Fruit fly (Drosophila melanogaster) whole organism, embryonic: ENCODE measurements around the gene Tengl3.

ENCODE experiments used
- CG11695 ChIP-seq: fragments of 200-800 bp; sonication (Bioruptor generic); IDR thresholded peaks from 3 replicates; pipeline ENCODE4 v1.3.6; 2022; ENCODE audit warnings: missing biosample characterization, missing genetic modification characterization
- CG15479 ChIP-seq: fragments of 200-800 bp; sonication (Bioruptor generic); optimal IDR thresholded peaks from 3 replicates; lab custom pipeline; 2019; ENCODE audit warnings: missing biosample characterization, mild to moderate bottlenecking, missing genetic modification characterization, moderate library complexity
- CG1603 ChIP-seq: fragments of 200-800 bp; sonication (Bioruptor generic); optimal IDR thresholded peaks from 2 replicates; lab custom pipeline; 2019; ENCODE audit warnings: missing biosample characterization, mild to moderate bottlenecking, missing genetic modification characterization, moderate library complexity
- CG16863 ChIP-seq: fragments of 200-800 bp; sonication (Bioruptor generic); optimal IDR thresholded peaks from 3 replicates; lab custom pipeline; 2016; ENCODE audit warnings: missing biosample characterization, missing genetic modification characterization
- CG17829 ChIP-seq: fragments of 200-800 bp; optimal IDR thresholded peaks from 2 replicates; lab custom pipeline; 2019; ENCODE audit warnings: missing biosample characterization, mild to moderate bottlenecking, missing genetic modification characterization, moderate library complexity
- CG18599 ChIP-seq: fragments of 200-800 bp; sonication (Bioruptor generic); optimal IDR thresholded peaks from 3 replicates; lab custom pipeline; 2017; ENCODE audit warnings: missing biosample characterization, missing genetic modification characterization, mild to moderate bottlenecking, moderate library complexity, missing genetic modification reagents
- CG30020 ChIP-seq: fragments of 200-800 bp; optimal IDR thresholded peaks from 2 replicates; lab custom pipeline; 2019; ENCODE audit warnings: missing biosample characterization, mild to moderate bottlenecking, missing genetic modification characterization, moderate library complexity
- CG34376 ChIP-seq: fragments of 200-800 bp; sonication (Bioruptor generic); optimal IDR thresholded peaks from 2 replicates; lab custom pipeline; 2018; ENCODE audit warnings: missing biosample characterization, mild to moderate bottlenecking, missing genetic modification characterization
- CG34422 ChIP-seq: fragments of 200-800 bp; sonication (Bioruptor generic); IDR thresholded peaks from 3 replicates; pipeline ENCODE4 v1.3.6; 2022; ENCODE audit warnings: missing biosample characterization, missing genetic modification characterization
- CG4424 ChIP-seq: fragments of 200-800 bp; sonication (Bioruptor generic); optimal IDR thresholded peaks from 3 replicates; lab custom pipeline; 2016; ENCODE audit warnings: missing biosample characterization, missing genetic modification characterization
- CG6175 ChIP-seq: fragments of 200-800 bp; sonication (Bioruptor generic); IDR thresholded peaks from 3 replicates; pipeline ENCODE4 v1.3.6; 2022; ENCODE audit warnings: missing biosample characterization, missing genetic modification characterization
- CG8281 ChIP-seq: fragments of 200-800 bp; sonication (Bioruptor generic); optimal IDR thresholded peaks from 2 replicates; lab custom pipeline; 2018; ENCODE audit warnings: missing biosample characterization, mild to moderate bottlenecking, missing genetic modification characterization, moderate library complexity
- CG9215 ChIP-seq: fragments of 200-800 bp; sonication (Bioruptor generic); IDR thresholded peaks from 2 replicates; pipeline ENCODE4 v1.3.6; 2022; ENCODE audit warnings: missing biosample characterization, missing genetic modification characterization
- CG9797 ChIP-seq: fragments of 200-800 bp; sonication (Bioruptor generic); optimal IDR thresholded peaks from 3 replicates; lab custom pipeline; 2018; ENCODE audit warnings: missing biosample characterization, mild to moderate bottlenecking, missing genetic modification characterization
- CG9817 ChIP-seq: fragments of 200-800 bp; sonication (Bioruptor generic); optimal IDR thresholded peaks from 2 replicates; lab custom pipeline; 2018; ENCODE audit warnings: missing biosample characterization, mild to moderate bottlenecking, missing genetic modification characterization, moderate library complexity
- CTCF ChIP-seq: fragments of 200-800 bp; sonication (Bioruptor generic); optimal IDR thresholded peaks from 2 replicates; lab custom pipeline; 2017; ENCODE audit warnings: missing biosample characterization, mild to moderate bottlenecking, missing genetic modification characterization, moderate library complexity
- CkIIα-i1 ChIP-seq: fragments of 200-800 bp; sonication (Bioruptor generic); IDR thresholded peaks from 2 replicates; pipeline ENCODE4 v1.3.6; 2022; ENCODE audit warnings: missing biosample characterization, missing genetic modification characterization
- Dad ChIP-seq: fragments of 200-800 bp; sonication (Bioruptor generic); optimal IDR thresholded peaks from 3 replicates; lab custom pipeline; 2016; ENCODE audit warnings: missing biosample characterization, missing genetic modification characterization
- Doc3 ChIP-seq: fragments of 200-800 bp; sonication (Bioruptor generic); IDR thresholded peaks from 3 replicates; pipeline ENCODE4 v1.3.6; 2022; ENCODE audit warnings: missing biosample characterization, missing genetic modification characterization; ENCODE audit not compliant: partially characterized antibody
- ERR ChIP-seq: fragments of 200-800 bp; sonication (Bioruptor generic); optimal IDR thresholded peaks from 2 replicates; lab custom pipeline; 2016; ENCODE audit warnings: missing biosample characterization, missing genetic modification characterization
- Gug ChIP-seq: fragments of 200-800 bp; sonication (Bioruptor generic); IDR thresholded peaks from 4 replicates; pipeline ENCODE4 v1.3.6; 2022; ENCODE audit warnings: missing biosample characterization, missing genetic modification characterization
- H15 ChIP-seq: fragments of 200-800 bp; sonication (Bioruptor generic); IDR thresholded peaks from 3 replicates; pipeline ENCODE4 v1.3.6; 2022; ENCODE audit warnings: missing biosample characterization, missing genetic modification characterization
- Hr3 ChIP-seq: fragments of 200-800 bp; sonication (Bioruptor generic); optimal IDR thresholded peaks from 3 replicates; lab custom pipeline; 2016; ENCODE audit warnings: missing biosample characterization, missing genetic modification characterization
- Lhr ChIP-seq: fragments of 200-800 bp; sonication (Bioruptor generic); optimal IDR thresholded peaks from 3 replicates; lab custom pipeline; 2017; ENCODE audit warnings: mild to moderate bottlenecking, missing biosample characterization, missing genetic modification reagents, missing genetic modification characterization
- MESR4 ChIP-seq: fragments of 200-800 bp; sonication (Bioruptor generic); optimal IDR thresholded peaks from 2 replicates; lab custom pipeline; 2018; ENCODE audit warnings: missing biosample characterization, mild to moderate bottlenecking, missing genetic modification characterization, moderate library complexity
- Myb ChIP-seq: fragments of 200-800 bp; sonication (Bioruptor generic); optimal IDR thresholded peaks from 2 replicates; lab custom pipeline; 2016; ENCODE audit warnings: missing biosample characterization, missing genetic modification characterization
- Nf-YB ChIP-seq: fragments of 200-800 bp; sonication (Bioruptor generic); optimal IDR thresholded peaks from 3 replicates; lab custom pipeline; 2019; ENCODE audit warnings: missing biosample characterization, mild to moderate bottlenecking, missing genetic modification characterization, moderate library complexity
- NfI ChIP-seq: fragments of 200-800 bp; sonication (Bioruptor generic); optimal IDR thresholded peaks from 3 replicates; lab custom pipeline; 2018; ENCODE audit warnings: missing biosample characterization, mild to moderate bottlenecking, missing genetic modification characterization, moderate library complexity
- Sin3A ChIP-seq: fragments of >200 bp; optimal IDR thresholded peaks from 2 replicates; lab custom pipeline; 2018
- Sry-δ ChIP-seq: fragments of 200-800 bp; sonication (Bioruptor generic); optimal IDR thresholded peaks from 2 replicates; lab custom pipeline; 2016; ENCODE audit warnings: missing biosample characterization, missing genetic modification characterization
- Trl ChIP-seq, 3 experiments: fragments of >200 bp in 2 of 3; fragments of 200-800 bp in 1 of 3; sonication (Bioruptor generic) in 1 of 3; optimal IDR thresholded peaks; 2 replicates in 1 of 3; 3 replicates in 2 of 3; lab custom pipeline; 2016 to 2017; ENCODE audit warnings: missing biosample characterization in 1 of 3, missing genetic modification characterization in 1 of 3
- Vsx1 ChIP-seq: fragments of 200-800 bp; sonication (Bioruptor generic); optimal IDR thresholded peaks from 2 replicates; lab custom pipeline; 2017; ENCODE audit warnings: missing biosample characterization, mild to moderate bottlenecking, missing genetic modification characterization, missing genetic modification reagents
- ac ChIP-seq: fragments of 200-800 bp; sonication (Bioruptor generic); optimal IDR thresholded peaks from 3 replicates; lab custom pipeline; 2017; ENCODE audit warnings: missing biosample characterization, mild to moderate bottlenecking, missing genetic modification characterization
- aop ChIP-seq: fragments of 200-800 bp; sonication (Bioruptor generic); IDR thresholded peaks from 2 replicates; pipeline ENCODE4 v1.3.6; 2022; ENCODE audit warnings: missing biosample characterization, missing genetic modification characterization
- ara ChIP-seq: fragments of 200-800 bp; sonication (Bioruptor generic); IDR thresholded peaks from 2 replicates; pipeline ENCODE4 v1.3.6; 2022; ENCODE audit warnings: missing biosample characterization, missing genetic modification characterization
- btn ChIP-seq: fragments of 200-800 bp; sonication (Bioruptor generic); optimal IDR thresholded peaks from 2 replicates; lab custom pipeline; 2016; ENCODE audit warnings: missing biosample characterization, missing genetic modification characterization
- chinmo ChIP-seq: fragments of 200-800 bp; sonication (Bioruptor generic); IDR thresholded peaks from 4 replicates; pipeline ENCODE4 v1.3.6; 2022; ENCODE audit warnings: missing biosample characterization, missing genetic modification characterization; ENCODE audit not compliant: partially characterized antibody
- dan ChIP-seq: fragments of 200-800 bp; sonication (Bioruptor generic); IDR thresholded peaks from 2 replicates; pipeline ENCODE4 v1.3.6; 2022; ENCODE audit warnings: missing biosample characterization, missing genetic modification characterization
- dimm ChIP-seq: fragments of 200-800 bp; sonication (Bioruptor generic); IDR thresholded peaks from 2 replicates; pipeline ENCODE4 v1.3.6; 2022; ENCODE audit warnings: missing biosample characterization, missing genetic modification characterization
- dpn ChIP-seq, 2 experiments: fragments of 200-800 bp; sonication (Bioruptor generic); optimal IDR thresholded peaks; 3 replicates each; lab custom pipeline; 2016; ENCODE audit warnings: missing biosample characterization in 2 of 2, missing genetic modification characterization in 2 of 2
- hth ChIP-seq: fragments of >200 bp; optimal IDR thresholded peaks from 2 replicates; lab custom pipeline; 2017; ENCODE audit warnings: inconsistent platforms
- inv ChIP-seq: fragments of 200-800 bp; sonication (Bioruptor generic); IDR thresholded peaks from 2 replicates; pipeline ENCODE4 v1.3.6; 2022; ENCODE audit warnings: missing biosample characterization, missing genetic modification characterization; ENCODE audit not compliant: partially characterized antibody
- jing ChIP-seq: fragments of 200-800 bp; sonication (Bioruptor generic); optimal IDR thresholded peaks from 2 replicates; lab custom pipeline; 2018; ENCODE audit warnings: missing biosample characterization, mild to moderate bottlenecking, missing genetic modification characterization
- mirr ChIP-seq: fragments of 200-800 bp; sonication (Bioruptor generic); optimal IDR thresholded peaks from 3 replicates; lab custom pipeline; 2018; ENCODE audit warnings: missing biosample characterization, mild to moderate bottlenecking, missing genetic modification characterization
- phol ChIP-seq: fragments of 200-800 bp; sonication (Bioruptor generic); optimal IDR thresholded peaks from 3 replicates; lab custom pipeline; 2018; ENCODE audit warnings: missing biosample characterization, mild to moderate bottlenecking, missing genetic modification characterization, moderate library complexity
- pzg ChIP-seq: fragments of 200-800 bp; sonication (Bioruptor generic); optimal IDR thresholded peaks from 3 replicates; lab custom pipeline; 2018; ENCODE audit warnings: missing biosample characterization, mild to moderate bottlenecking, missing genetic modification characterization, moderate library complexity
- repo ChIP-seq: fragments of 200-800 bp; sonication (Bioruptor generic); optimal IDR thresholded peaks from 2 replicates; lab custom pipeline; 2016; ENCODE audit warnings: missing biosample characterization, missing genetic modification characterization
- ro ChIP-seq: fragments of 200-800 bp; sonication (Bioruptor generic); IDR thresholded peaks from 2 replicates; pipeline ENCODE4 v1.3.6; 2022; ENCODE audit warnings: missing biosample characterization, missing genetic modification characterization
- sd ChIP-seq: fragments of 200-800 bp; sonication (Bioruptor generic); optimal IDR thresholded peaks from 3 replicates; lab custom pipeline; 2018; ENCODE audit warnings: missing biosample characterization, mild to moderate bottlenecking, missing genetic modification characterization, moderate library complexity
- shn ChIP-seq: fragments of 200-800 bp; sonication (Bioruptor generic); optimal IDR thresholded peaks from 3 replicates; lab custom pipeline; 2016; ENCODE audit warnings: missing biosample characterization, missing genetic modification characterization
- trem ChIP-seq: fragments of 200-800 bp; optimal IDR thresholded peaks from 3 replicates; lab custom pipeline; 2019; ENCODE audit warnings: missing biosample characterization, mild to moderate bottlenecking, missing genetic modification characterization, moderate library complexity
- tx ChIP-seq: fragments of 200-800 bp; sonication (Bioruptor generic); optimal IDR thresholded peaks from 2 replicates; lab custom pipeline; 2016; ENCODE audit warnings: missing biosample characterization, missing genetic modification characterization

The Tengl3 gene

dm6 chr2L:2193357-2193780 lies 44.7 kb downstream of the Tengl3 start (continued):
- TF ChIP-seq CG1603 (tag; lab: Kevin White, UChicago) (peak; percentile 65), CG4424 (GFP tag; lab: Kevin White, UChicago) (no peak), Hr3 (GFP tag; lab: Kevin White, UChicago) (no peak), CG30020 (tag; lab: Kevin White, UChicago) (no peak), dimm (no peak), CkIIα-i1 (no peak), dpn (GFP tag; optimal IDR thresholded peaks at IDR 0.05; lab: Kevin White, UChicago) (peak in 1 of 2 experiments; percentile 52), CG18599 (GFP tag; lab: Kevin White, UChicago) (peak; percentile 53), Doc3 (no peak), Nf-YB (GFP tag; lab: Kevin White, UChicago) (peak; percentile 73), Lhr (peak; percentile 100), Dad (peak; percentile 47), Vsx1 (GFP tag; lab: Kevin White, UChicago) (peak; percentile 67), jing (no peak), chinmo (no peak), dan (GFP tag; lab: Robert Waterston, UW) (no peak), phol (tag; lab: Kevin White, UChicago) (no peak), CG8281 (tag; lab: Kevin White, UChicago) (peak; percentile 12), H15 (GFP tag; lab: Robert Waterston, UW) (no peak), Trl (optimal IDR thresholded peaks at IDR 0.05; lab: Kevin White, UChicago) (no peak), Trl (GFP tag; optimal IDR thresholded peaks at IDR 0.05; lab: Kevin White, UChicago) (no peak), pzg (peak; percentile 79), shn (peak; percentile 24), Gug (GFP tag; lab: Robert Waterston, UW) (no peak), Sry-δ (GFP tag; lab: Kevin White, UChicago) (peak; percentile 57), CG15479 (GFP tag; lab: Kevin White, UChicago) (no peak), ERR (peak; percentile 60), NfI (GFP tag; lab: Kevin White, UChicago) (peak; percentile 44), Sin3A (lab: Kevin White, UChicago) (peak; percentile 3), CG16863 (GFP tag; lab: Kevin White, UChicago) (no peak), mirr (GFP tag; lab: Kevin White, UChicago) (peak; percentile 79), CG34422 (GFP tag; lab: Robert Waterston, UW) (no peak), ro (GFP tag; lab: Robert Waterston, UW) (no peak), aop (no peak), CG11695 (GFP tag; lab: Robert Waterston, UW) (no peak), hth (lab: Kevin White, UChicago) (no peak), CG9215 (GFP tag; lab: Robert Waterston, UW) (no peak), MESR4 (GFP tag; lab: Kevin White, UChicago) (peak; percentile 6), CG9817 (tag; lab: Kevin White, UChicago) (peak; percentile 11), sd (tag; lab: Kevin White, UChicago) (peak; percentile 92), CG34376 (peak; percentile 84), repo (peak; percentile 19), Myb (GFP tag; lab: Kevin White, UChicago) (peak; percentile 98), inv (GFP tag; lab: Robert Waterston, UW) (no peak), CG6175 (no peak), trem (tag; lab: Kevin White, UChicago) (peak; percentile 31), CTCF (GFP tag; lab: Kevin White, UChicago) (peak; percentile 44), ac (no peak), CG17829 (tag; lab: Kevin White, UChicago) (peak; percentile 33), CG9797 (GFP tag; lab: Kevin White, UChicago) (peak; percentile 17), tx (GFP tag; lab: Kevin White, UChicago) (no peak), ara (no peak), btn (GFP tag; lab: Kevin White, UChicago) (no peak)
